Worm (Caenorhabditis elegans): Measurements from ENCODE around the gene math-22.

DNA sequence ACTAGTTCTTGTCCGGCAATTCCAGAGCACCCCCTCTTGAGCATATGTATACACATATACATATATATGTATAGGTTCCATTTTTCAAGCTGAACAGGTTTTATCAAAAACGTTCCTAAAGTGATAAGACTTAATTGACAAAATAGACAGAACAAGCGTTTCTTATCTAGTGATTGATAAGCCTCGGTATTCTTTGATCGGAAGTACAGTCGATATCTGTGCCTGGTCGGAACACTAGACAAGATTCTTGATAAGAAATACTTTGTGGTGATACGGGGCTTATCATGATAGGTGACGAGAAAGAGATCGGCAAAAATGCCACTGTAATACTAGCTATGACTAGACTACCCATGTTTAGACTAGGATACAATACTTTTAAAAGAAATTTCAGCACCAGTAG is 43.9 kb downstream of the math-22 start:
- TF ChIP-seq nhr-28 (tag; optimal IDR thresholded peaks at IDR 0.05), result peak; percentile 83
- no peak for TF ChIP-seq skn-1 (tag; optimal IDR thresholded peaks at IDR 0.05)
- TF ChIP-seq R02D3.7 (tag; optimal IDR thresholded peaks at IDR 0.05), result no peak
